Worm (Caenorhabditis elegans) whole organism, early embryonic: ENCODE results near the gene his-72.
"Not testable (repeated sequence)": the region's sequence is repeated elsewhere in the genome, so short reads cannot be mapped to it uniquely, and the experiment has no call there.

Source experiments
- B0310.2 ChIP-seq: sonication (generic microtip); optimal IDR thresholded peaks from 2 replicates; lab custom pipeline; 2016; ENCODE audit warnings: mild to moderate bottlenecking, missing genetic modification characterization, missing compliant biosample characterization
- F13C5.2 ChIP-seq: sonication (generic microtip); optimal IDR thresholded peaks from 2 replicates; lab custom pipeline; 2017; ENCODE audit warnings: mild to moderate bottlenecking, missing genetic modification characterization, inconsistent platforms, missing compliant biosample characterization
- aly-1 ChIP-seq: sonication (generic microtip); optimal IDR thresholded peaks from 2 replicates; lab custom pipeline; 2016; ENCODE audit warnings: missing genetic modification characterization, missing compliant biosample characterization
- ama-1 ChIP-seq: fragments of 150-350 bp; optimal IDR thresholded peaks from 2 replicates; lab custom pipeline; 2014
- ceh-13 ChIP-seq: fragments of 200-800 bp; sonication (Bioruptor generic); optimal IDR thresholded peaks from 2 replicates; lab custom pipeline; 2018; ENCODE audit warnings: mild to moderate bottlenecking, missing genetic modification characterization, missing compliant biosample characterization
- ceh-36 ChIP-seq: sonication (generic microtip); optimal IDR thresholded peaks from 2 replicates; lab custom pipeline; 2016; ENCODE audit warnings: missing genetic modification characterization, inconsistent platforms, missing compliant biosample characterization
- ets-7 ChIP-seq: sonication (generic microtip); optimal IDR thresholded peaks from 2 replicates; lab custom pipeline; 2016; ENCODE audit warnings: missing genotype, missing genetic modification characterization, missing compliant biosample characterization
- flt-1 ChIP-seq: fragments of 200-800 bp; sonication (Bioruptor generic); IDR thresholded peaks from 2 replicates; pipeline ENCODE4 v1.3.6; 2022; ENCODE audit warnings: missing genetic modification characterization, missing compliant biosample characterization
- hmbx-1 ChIP-seq: sonication (generic microtip); optimal IDR thresholded peaks from 2 replicates; lab custom pipeline; 2016; ENCODE audit warnings: mild to moderate bottlenecking, missing genetic modification characterization, missing compliant biosample characterization
- hmg-4 ChIP-seq: fragments of 200-800 bp; sonication (Bioruptor generic); optimal IDR thresholded peaks from 2 replicates; lab custom pipeline; 2018; ENCODE audit warnings: mild to moderate bottlenecking, missing genetic modification characterization, missing compliant biosample characterization
- hnd-1 ChIP-seq: sonication (generic microtip); optimal IDR thresholded peaks from 2 replicates; lab custom pipeline; 2016; ENCODE audit warnings: missing genetic modification characterization, missing compliant biosample characterization
- pes-1 ChIP-seq: fragments of 200-800 bp; sonication (Bioruptor generic); IDR thresholded peaks from 2 replicates; pipeline ENCODE4 v1.3.6; 2022; ENCODE audit warnings: missing genetic modification reagents, missing genetic modification characterization, missing compliant biosample characterization
- scrt-1 ChIP-seq: fragments of 200-800 bp; sonication (Bioruptor generic); IDR thresholded peaks from 2 replicates; pipeline ENCODE4 v1.3.6; 2022; ENCODE audit warnings: missing genetic modification characterization, missing compliant biosample characterization
- sea-1 ChIP-seq: fragments of 200-800 bp; sonication (Bioruptor generic); conservative IDR thresholded peaks from 2 replicates; pipeline ENCODE4 v1.3.6; 2022; ENCODE audit warnings: missing genetic modification characterization, missing compliant biosample characterization
- tbx-11 ChIP-seq: fragments of 200-800 bp; sonication (Bioruptor generic); IDR thresholded peaks from 2 replicates; pipeline ENCODE4 v1.3.6; 2022; ENCODE audit warnings: missing genetic modification characterization, missing compliant biosample characterization
- tbx-37 ChIP-seq: fragments of 200-800 bp; sonication (Bioruptor generic); conservative IDR thresholded peaks from 2 replicates; pipeline ENCODE4 v1.3.6; 2022; ENCODE audit warnings: missing genetic modification reagents, missing genetic modification characterization, missing compliant biosample characterization
- tra-4 ChIP-seq: sonication (generic microtip); optimal IDR thresholded peaks from 2 replicates; lab custom pipeline; 2017; ENCODE audit warnings: missing genetic modification characterization, missing compliant biosample characterization

his-72 gene

DNA sequence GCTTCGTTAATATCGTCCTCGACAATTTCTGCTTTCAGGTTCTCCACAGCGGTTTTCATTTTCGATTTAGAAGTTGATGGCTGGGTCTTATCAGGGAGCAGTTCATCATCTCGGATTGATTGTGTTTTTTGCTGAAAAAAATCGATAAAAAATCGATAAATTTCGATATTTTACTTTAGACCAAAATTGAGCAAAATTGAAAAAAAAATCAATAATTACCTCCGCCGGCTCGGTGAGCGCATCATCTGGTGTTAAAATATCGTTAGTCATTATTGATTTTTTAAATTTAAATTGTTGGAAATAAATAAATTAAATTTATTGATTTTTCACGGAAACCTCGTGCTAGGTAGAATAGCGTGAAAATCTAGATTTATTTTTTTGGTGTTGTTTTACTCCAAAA, 26.2 kb upstream of the his-72 start, which contains the start of gene Y49E10.10:
Y49E10.10 (plus strand) TSS at position 381 of the 400 bp plus-strand sequence.
- no peak for TF ChIP-seq tbx-37 (GFP tag; lab: Robert Waterston, UW)
- no peak for TF ChIP-seq ama-1 (lab: Kevin White, UChicago)
- TF ChIP-seq tbx-11 (GFP tag; lab: Robert Waterston, UW), result no peak
- no peak for TF ChIP-seq ceh-36
- TF ChIP-seq ets-7, result no peak
- TF ChIP-seq ceh-13 (GFP tag; lab: Kevin White, UChicago), result no peak
- no peak for TF ChIP-seq scrt-1 (GFP tag; lab: Robert Waterston, UW)
- TF ChIP-seq hmg-4 (GFP tag; lab: Kevin White, UChicago), result no peak
- TF ChIP-seq aly-1 (tag; lab: Kevin White, UChicago), result no peak
- TF ChIP-seq F13C5.2 (tag; lab: Kevin White, UChicago), result no peak
- TF ChIP-seq B0310.2 (tag; lab: Kevin White, UChicago), result no peak
- no peak for TF ChIP-seq flt-1 (GFP tag; lab: Robert Waterston, UW)
- no peak for TF ChIP-seq pes-1 (GFP tag; lab: Robert Waterston, UW)
- no peak for TF ChIP-seq tra-4 (tag; lab: Kevin White, UChicago)
- no peak for TF ChIP-seq hmbx-1 (tag; lab: Kevin White, UChicago)
- no peak for TF ChIP-seq sea-1
- no peak for TF ChIP-seq hnd-1

ce11 chrIII:12388106-12388505, 19.3 kb upstream of the his-72 start:
- TF ChIP-seq scrt-1 (GFP tag; lab: Robert Waterston, UW) (no peak), F13C5.2 (tag; lab: Kevin White, UChicago) (no peak), B0310.2 (tag; lab: Kevin White, UChicago) (no peak), flt-1 (GFP tag; lab: Robert Waterston, UW) (no peak), ceh-36 (no peak), hmbx-1 (tag; lab: Kevin White, UChicago) (no peak), hnd-1 (no peak), pes-1 (GFP tag; lab: Robert Waterston, UW) (no peak), tbx-11 (GFP tag; lab: Robert Waterston, UW) (no peak), sea-1 (no peak), ets-7 (no peak), ama-1 (lab: Kevin White, UChicago) (no peak), hmg-4 (GFP tag; lab: Kevin White, UChicago) (no peak)

ce11 chrIII:12386597-12386996, 17.7 kb upstream of the his-72 start, which contains the start of gene Y49E10.30:
Y49E10.30 (plus strand) TSS chrIII:12386897.
- TF ChIP-seq ama-1 (lab: Kevin White, UChicago); hmbx-1 (tag; lab: Kevin White, UChicago); ceh-36: not testable (repeated sequence)

- not testable (repeated sequence) for TF ChIP-seq flt-1 (GFP tag; lab: Robert Waterston, UW); ceh-36; ceh-13 (GFP tag; lab: Kevin White, UChicago)
Observed at ce11 chrIII:12383709-12384108, 14.9 kb upstream of the his-72 start, which contains the start of gene Y49E10.4. Y49E10.4 (minus strand) TSS chrIII:12383809.

DNA sequence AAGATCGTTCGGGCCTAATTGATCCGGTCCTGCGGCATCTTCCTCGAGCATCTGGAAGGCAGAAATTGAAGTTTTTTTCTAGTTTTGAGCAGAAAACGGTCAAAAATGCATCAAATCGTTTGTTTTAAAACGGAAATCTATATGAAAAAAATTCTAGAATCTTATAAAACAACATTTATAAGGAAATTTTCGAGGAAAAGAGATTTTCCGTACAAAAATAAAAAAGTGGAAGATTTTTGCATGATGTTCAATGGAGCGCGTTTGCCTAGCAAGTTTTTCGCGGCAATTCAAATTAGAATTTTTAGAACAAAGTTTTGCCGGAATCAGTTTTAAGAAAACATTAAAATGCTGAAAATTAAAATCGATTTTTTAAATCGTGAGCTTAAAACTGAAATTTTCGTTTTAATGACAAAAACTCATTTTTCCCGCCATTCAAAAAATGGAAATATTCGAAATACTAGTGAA, 8.4 kb upstream of the his-72 start, which contains the start of gene pph-4.2:
pph-4.2 (minus strand) TSS at position 51 of the 465 bp plus-strand sequence.
- no peak for TF ChIP-seq B0310.2 (tag; lab: Kevin White, UChicago)
- TF ChIP-seq tbx-11 (GFP tag; lab: Robert Waterston, UW), result no peak
- TF ChIP-seq ets-7, result no peak
- no peak for TF ChIP-seq F13C5.2 (tag; lab: Kevin White, UChicago)
- TF ChIP-seq sea-1, result no peak
- no peak for TF ChIP-seq ceh-13 (GFP tag; lab: Kevin White, UChicago)
- TF ChIP-seq hmg-4 (GFP tag; lab: Kevin White, UChicago), result no peak
- TF ChIP-seq aly-1 (tag; lab: Kevin White, UChicago), result no peak
- no peak for TF ChIP-seq scrt-1 (GFP tag; lab: Robert Waterston, UW)

DNA sequence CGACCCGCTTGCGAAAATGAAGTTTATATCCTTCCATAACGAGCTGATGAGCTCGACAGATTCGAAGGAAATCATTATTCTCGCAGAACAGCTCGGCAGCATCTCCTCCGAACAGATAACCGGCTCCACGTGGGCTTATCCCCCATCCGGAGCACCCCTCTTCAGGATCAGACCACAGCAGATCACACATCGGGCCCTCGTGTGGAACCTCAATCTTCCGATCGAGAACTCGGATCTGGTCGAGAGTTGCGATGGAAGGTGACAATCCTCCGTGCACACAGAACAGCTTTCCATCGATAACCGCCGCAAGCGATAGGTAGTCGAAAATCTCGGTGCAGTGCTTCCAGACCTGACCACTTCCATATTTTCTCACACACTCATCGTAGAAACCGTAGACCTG, 6.8 kb upstream of the his-72 start:
- TF ChIP-seq ceh-13 (GFP tag; lab: Kevin White, UChicago), result no peak
- TF ChIP-seq aly-1 (tag; lab: Kevin White, UChicago), result no peak
- no peak for TF ChIP-seq hnd-1
- no peak for TF ChIP-seq hmbx-1 (tag; lab: Kevin White, UChicago)
- no peak for TF ChIP-seq sea-1
- no peak for TF ChIP-seq ama-1 (lab: Kevin White, UChicago)

ce11 chrIII:12373807-12374266, 5.0 kb upstream of the his-72 start, which contains the start of gene glrx-5:
glrx-5 (minus strand) TSS chrIII:12373857.
- TF ChIP-seq tbx-11 (GFP tag; lab: Robert Waterston, UW) (no peak), flt-1 (GFP tag; lab: Robert Waterston, UW) (no peak), B0310.2 (tag; lab: Kevin White, UChicago) (no peak), pes-1 (GFP tag; lab: Robert Waterston, UW) (no peak), ets-7 (no peak), sea-1 (no peak), hmbx-1 (tag; lab: Kevin White, UChicago) (no peak), hnd-1 (no peak), ceh-13 (GFP tag; lab: Kevin White, UChicago) (no peak), ama-1 (lab: Kevin White, UChicago) (no peak), aly-1 (tag; lab: Kevin White, UChicago) (no peak), ceh-36 (no peak), scrt-1 (GFP tag; lab: Robert Waterston, UW) (no peak), hmg-4 (GFP tag; lab: Kevin White, UChicago) (no peak)

DNA sequence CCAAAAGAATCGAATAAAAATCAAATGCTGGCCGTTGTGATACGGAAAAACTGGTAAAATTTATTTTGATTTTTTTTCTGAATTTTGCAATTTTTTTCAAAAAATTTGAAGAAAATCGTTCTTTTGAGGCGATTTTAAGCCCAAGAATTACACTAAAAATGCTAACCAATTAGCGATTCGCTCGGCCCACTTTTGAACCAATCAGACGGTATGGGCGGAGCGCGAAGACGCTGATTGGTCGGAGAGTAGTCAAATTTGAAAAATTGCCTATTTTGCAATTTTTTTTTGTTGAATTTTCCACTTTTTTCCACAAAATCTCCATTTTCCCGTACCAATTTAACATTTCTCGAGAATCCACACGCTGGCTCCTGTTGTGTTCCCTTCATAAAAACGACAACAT, 4.5 kb upstream of the his-72 start:
- TF ChIP-seq hmg-4 (GFP tag; lab: Kevin White, UChicago) (no peak), aly-1 (tag; lab: Kevin White, UChicago) (no peak), sea-1 (no peak), pes-1 (GFP tag; lab: Robert Waterston, UW) (no peak), tra-4 (tag; lab: Kevin White, UChicago) (no peak), hnd-1 (no peak), scrt-1 (GFP tag; lab: Robert Waterston, UW) (no peak), ceh-13 (GFP tag; lab: Kevin White, UChicago) (no peak), tbx-37 (GFP tag; lab: Robert Waterston, UW) (no peak), ceh-36 (no peak), hmbx-1 (tag; lab: Kevin White, UChicago) (no peak), B0310.2 (tag; lab: Kevin White, UChicago) (no peak), ama-1 (lab: Kevin White, UChicago) (no peak), ets-7 (no peak), tbx-11 (GFP tag; lab: Robert Waterston, UW) (no peak), F13C5.2 (tag; lab: Kevin White, UChicago) (no peak), flt-1 (GFP tag; lab: Robert Waterston, UW) (no peak)
